Fruit fly (Drosophila melanogaster) whole organism, wandering third instar larva: ENCODE measurements around the gene Art9.

Experiments used
- OdsH ChIP-seq: fragments of 200-800 bp; sonication (Bioruptor generic); optimal IDR thresholded peaks from 2 replicates; lab custom pipeline; 2016; ENCODE audit warnings: missing biosample characterization, mild to moderate bottlenecking, missing genetic modification characterization
- Rel ChIP-seq, 2 experiments: fragments of 200-800 bp; sonication (Bioruptor generic) in 1 of 2; optimal IDR thresholded peaks; 2 replicates in 1 of 2; 3 replicates in 1 of 2; lab custom pipeline; 2016 to 2019; ENCODE audit warnings: mild to moderate bottlenecking in 2 of 2, missing biosample characterization in 2 of 2, missing genetic modification characterization in 2 of 2, moderate library complexity in 1 of 2
- Sp1 ChIP-seq: fragments of 200-800 bp; sonication (Bioruptor generic); optimal IDR thresholded peaks from 3 replicates; lab custom pipeline; 2019; ENCODE audit warnings: missing biosample characterization, mild to moderate bottlenecking, missing genetic modification characterization, moderate library complexity
- br ChIP-seq: fragments of 200-800 bp; sonication (Bioruptor generic); optimal IDR thresholded peaks from 2 replicates; lab custom pipeline; 2016; ENCODE audit warnings: missing biosample characterization, missing genetic modification characterization
- dl ChIP-seq, 2 experiments: fragments of 175-275, 200-275 bp in 1 of 2; fragments of 200-275 bp in 1 of 2; sonication (Bioruptor generic); optimal IDR thresholded peaks; lab custom pipeline; 2018; ENCODE audit warnings: mild to moderate bottlenecking in 2 of 2, missing biosample characterization in 2 of 2, missing genetic modification characterization in 2 of 2, moderate library complexity in 2 of 2; ENCODE audit not compliant: partially characterized antibody in 2 of 2, insufficient read depth in 1 of 2
- ey ChIP-seq: fragments of 200-800 bp; sonication (Bioruptor generic); optimal IDR thresholded peaks from 2 replicates; lab custom pipeline; 2016; ENCODE audit warnings: missing biosample characterization, missing genetic modification characterization
- h ChIP-seq: fragments of 200-800 bp; sonication (Bioruptor generic); optimal IDR thresholded peaks from 3 replicates; lab custom pipeline; 2016; ENCODE audit warnings: missing biosample characterization, mild to moderate bottlenecking, missing genetic modification characterization
- psq ChIP-seq: fragments of 200-800 bp; sonication (Bioruptor generic); optimal IDR thresholded peaks from 3 replicates; lab custom pipeline; 2017; ENCODE audit warnings: missing biosample characterization, mild to moderate bottlenecking, missing genetic modification characterization, moderate library complexity
- usp ChIP-seq: fragments of >200 bp; optimal IDR thresholded peaks from 2 replicates; lab custom pipeline; 2017; ENCODE audit warnings: missing biosample characterization, missing genetic modification characterization

DNA sequence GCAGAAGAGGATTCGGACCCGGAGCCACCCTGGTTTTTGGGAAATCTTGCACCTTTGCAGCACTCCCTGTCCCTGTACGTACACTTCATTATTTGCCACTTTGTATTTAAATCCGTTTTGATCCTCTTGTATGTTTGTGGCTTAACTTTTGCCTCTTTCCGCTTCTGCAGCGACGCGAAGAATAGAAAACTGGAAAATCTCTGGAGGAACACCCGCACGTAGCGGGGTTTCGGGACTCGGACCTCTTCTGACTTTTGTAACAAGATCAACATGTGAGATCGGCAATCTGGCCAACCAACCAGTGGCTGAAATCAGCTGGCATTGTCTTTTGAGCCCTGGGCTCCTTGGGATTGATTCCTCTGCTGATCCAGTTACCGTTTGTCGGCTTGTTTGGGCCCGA lies 48.5 kb downstream of the Art9 start:
- TF ChIP-seq Sp1 (no peak), ey (GFP tag; lab: Kevin White, UChicago) (no peak), Rel (GFP tag; optimal IDR thresholded peaks at IDR 0.05; lab: Kevin White, UChicago) (no peak), Rel (tag; optimal IDR thresholded peaks at IDR 0.05; lab: Kevin White, UChicago) (no peak), dl (GFP tag; optimal IDR thresholded peaks at IDR 0.05; lab: Kevin White, UChicago; ENCODE audit: insufficient read depth in 1 of 2, partially characterized antibody in 2 of 2) (no peak), h (GFP tag; lab: Kevin White, UChicago) (no peak), OdsH (GFP tag; lab: Kevin White, UChicago) (no peak), psq (no peak), br (GFP tag; lab: Kevin White, UChicago) (no peak), usp (no peak)
